Worm (Caenorhabditis elegans) whole organism, L1 larva: ENCODE results near the gene col-168.

Source experiments
- efl-3 ChIP-seq: fragments of 200-800 bp; sonication (Bioruptor generic); optimal IDR thresholded peaks from 2 replicates; lab custom pipeline; 2018; ENCODE audit warnings: mild to moderate bottlenecking, missing genetic modification characterization, missing compliant biosample characterization
- egl-27 ChIP-seq, 2 experiments: fragments of 150-350 bp in 1 of 2; sonication (generic microtip); optimal IDR thresholded peaks; 3 replicates each; lab custom pipeline; 2017 to 2018; ENCODE audit warnings: missing biosample characterization in 2 of 2, missing genetic modification characterization in 2 of 2, missing genetic modification reagents in 2 of 2
- hlh-17 ChIP-seq: fragments of 200-800 bp; sonication (Bioruptor generic); optimal IDR thresholded peaks from 2 replicates; lab custom pipeline; 2018; ENCODE audit warnings: missing genetic modification characterization, mild to moderate bottlenecking, missing compliant biosample characterization, moderate library complexity, borderline replicate concordance
- irx-1 ChIP-seq: sonication (generic microtip); optimal IDR thresholded peaks from 2 replicates; lab custom pipeline; 2016; ENCODE audit warnings: missing genetic modification characterization, missing compliant biosample characterization
- nhr-77 ChIP-seq: fragments of 150-350 bp; optimal IDR thresholded peaks from 2 replicates; lab custom pipeline; 2014; ENCODE audit warnings: missing biosample characterization, missing genetic modification characterization
- tbx-2 ChIP-seq: sonication (generic microtip); optimal IDR thresholded peaks from 2 replicates; lab custom pipeline; 2016; ENCODE audit warnings: missing genetic modification characterization, missing compliant biosample characterization
- tlp-1 ChIP-seq: fragments of 150-350 bp; optimal IDR thresholded peaks from 2 replicates; lab custom pipeline; 2014; ENCODE audit warnings: missing biosample characterization, missing genetic modification characterization
- unc-62 ChIP-seq: fragments of 150-350 bp; optimal IDR thresholded peaks from 2 replicates; lab custom pipeline; 2014; ENCODE audit warnings: missing biosample characterization, missing genetic modification reagents, missing genetic modification characterization
- xbp-1 ChIP-seq: sonication (generic microtip); optimal IDR thresholded peaks from 2 replicates; lab custom pipeline; 2016; ENCODE audit warnings: missing genetic modification characterization, missing compliant biosample characterization
- zag-1 ChIP-seq: fragments of 150-350 bp; optimal IDR thresholded peaks from 2 replicates; lab custom pipeline; 2014; ENCODE audit warnings: missing biosample characterization, missing genetic modification characterization

- TF ChIP-seq irx-1: no peak
- no peak for TF ChIP-seq tlp-1 (tag; lab: Kevin White, UChicago)
- no peak for TF ChIP-seq nhr-77
- TF ChIP-seq efl-3: no peak
- TF ChIP-seq zag-1 (tag; lab: Kevin White, UChicago): no peak
- no peak for TF ChIP-seq hlh-17 (GFP tag; lab: Kevin White, UChicago)
- no peak for TF ChIP-seq tbx-2
- no peak for TF ChIP-seq xbp-1
- no peak for TF ChIP-seq egl-27 (tag; optimal IDR thresholded peaks at IDR 0.05; lab: Kevin White, UChicago)
- no peak for TF ChIP-seq unc-62 (GFP tag; lab: Kevin White, UChicago)
These were observed 34.5 kb downstream of the col-168 start, which contains the start of gene C03B1.14 for ce11 chrX:6360658-6361057.
